Fruit fly (Drosophila melanogaster): ENCODE measurements around the gene CG7900.

Gene CG7900

dm6 chr3R:8112880-8113832 is 19.2 kb downstream of the CG7900 start (continued):
- TF ChIP-seq CG15514 (GFP tag; optimal IDR thresholded peaks at IDR 0.05), result peak; percentile 69
- TF ChIP-seq dmrt99B (tag; optimal IDR thresholded peaks at IDR 0.05), result peak; percentile 89
- TF ChIP-seq CG8290 (GFP tag; optimal IDR thresholded peaks at IDR 0.05), result peak; percentile 34
- peak; percentile 3 to 30 for TF ChIP-seq CG8290 (tag; optimal IDR thresholded peaks at IDR 0.05)
- TF ChIP-seq Vsx1 (GFP tag; optimal IDR thresholded peaks at IDR 0.05), result peak; percentile 72
- TF ChIP-seq CG14860 (GFP tag; IDR thresholded peaks at IDR 0.05; ENCODE audit: partially characterized antibody), result no peak
- peak; percentile 21 for TF ChIP-seq schlank (tag; optimal IDR thresholded peaks at IDR 0.05)
- peak; percentile 81 for TF ChIP-seq CG12659 (GFP tag; optimal IDR thresholded peaks at IDR 0.05)
- TF ChIP-seq Sry-β (GFP tag; optimal IDR thresholded peaks at IDR 0.05), result peak; percentile 39
- TF ChIP-seq sd (tag; optimal IDR thresholded peaks at IDR 0.05), result peak; percentile 1
- TF ChIP-seq CG6254 (GFP tag; optimal IDR thresholded peaks at IDR 0.05), result peak; percentile 60
- peak; percentile 77 for TF ChIP-seq CG17568 (GFP tag; optimal IDR thresholded peaks at IDR 0.05)
- no peak for TF ChIP-seq gt (GFP tag; IDR thresholded peaks at IDR 0.05)
- peak; percentile 88 for TF ChIP-seq CoRest (tag; optimal IDR thresholded peaks at IDR 0.05)
- TF ChIP-seq Max (GFP tag; optimal IDR thresholded peaks at IDR 0.05), result peak; percentile 75
- TF ChIP-seq CG12236 (GFP tag; optimal IDR thresholded peaks at IDR 0.05), result peak; percentile 64
- peak; percentile 51 for TF ChIP-seq CG2116 (GFP tag; optimal IDR thresholded peaks at IDR 0.05)
- TF ChIP-seq CG13123 (GFP tag; optimal IDR thresholded peaks at IDR 0.05), result peak; percentile 52
- TF ChIP-seq CG2202 (tag; optimal IDR thresholded peaks at IDR 0.05), result peak; percentile 40
- TF ChIP-seq dm (GFP tag; optimal IDR thresholded peaks at IDR 0.05), result peak; percentile 67
- TF ChIP-seq psq (GFP tag; optimal IDR thresholded peaks at IDR 0.05), result peak; percentile 65
- TF ChIP-seq pho (GFP tag; optimal IDR thresholded peaks at IDR 0.05), result peak; percentile 85
- peak; percentile 51; the same call in 1 of the 2 replicates for TF ChIP-seq CG32532 (GFP tag; IDR thresholded peaks at IDR 0.05)
- peak; percentile 71 for TF ChIP-seq esg (GFP tag; conservative IDR thresholded peaks at IDR 0.05)
- peak; percentile 99 for TF ChIP-seq sr (GFP tag; IDR thresholded peaks at IDR 0.05)
- peak; percentile 92 for TF ChIP-seq abd-A (tag; optimal IDR thresholded peaks at IDR 0.05)
- peak; percentile 76 for TF ChIP-seq Side (GFP tag; optimal IDR thresholded peaks at IDR 0.05)
- TF ChIP-seq CG10321 (GFP tag; IDR thresholded peaks at IDR 0.05), result peak; percentile 42; the same call in 1 of the 2 replicates
- peak; percentile 79 for TF ChIP-seq CG15269 (tag; optimal IDR thresholded peaks at IDR 0.05)
- TF ChIP-seq HmgZ (tag; optimal IDR thresholded peaks at IDR 0.05), result peak; percentile 48
- TF ChIP-seq Med (GFP tag), result peak; percentile 97
- TF ChIP-seq CG12104 (GFP tag; optimal IDR thresholded peaks at IDR 0.05), result peak; percentile 60
- TF ChIP-seq unc-4 (GFP tag; IDR thresholded peaks at IDR 0.05; ENCODE audit: partially characterized antibody), result 0 out of 2 replicates have a peak, but pooled peaks have one; percentile 22
- TF ChIP-seq pita (GFP tag; optimal IDR thresholded peaks at IDR 0.05), result no peak
- TF ChIP-seq grn (GFP tag; optimal IDR thresholded peaks at IDR 0.05), result peak; percentile 47
- TF ChIP-seq wek (GFP tag; optimal IDR thresholded peaks at IDR 0.05), result no peak
- peak; percentile 58 for TF ChIP-seq CG1603 (tag; optimal IDR thresholded peaks at IDR 0.05)
- TF ChIP-seq row (GFP tag; IDR thresholded peaks at IDR 0.05), result peak; percentile 73
- peak; percentile 71 for TF ChIP-seq CG8944 (GFP tag; optimal IDR thresholded peaks at IDR 0.05)
- TF ChIP-seq gcm2 (GFP tag; optimal IDR thresholded peaks at IDR 0.05), result peak; percentile 46
- no peak for TF ChIP-seq CG32772 (GFP tag; IDR thresholded peaks at IDR 0.05)
- peak; percentile 61 for TF ChIP-seq Myb (GFP tag; optimal IDR thresholded peaks at IDR 0.05)
- peak; percentile 57 for TF ChIP-seq NK7.1 (GFP tag; optimal IDR thresholded peaks at IDR 0.05)
- peak; percentile 79 for TF ChIP-seq CG9609 (GFP tag; optimal IDR thresholded peaks at IDR 0.05)
- TF ChIP-seq CG3281 (GFP tag; optimal IDR thresholded peaks at IDR 0.05), result peak; percentile 85
- peak; percentile 82 for TF ChIP-seq CG15479 (GFP tag; optimal IDR thresholded peaks at IDR 0.05)
- peak; percentile 73 for TF ChIP-seq so (GFP tag; IDR thresholded peaks at IDR 0.05)
- TF ChIP-seq CG13894 (tag; optimal IDR thresholded peaks at IDR 0.05), result peak; percentile 16

Data from whole organism, embryonic.